Fruit fly (Drosophila melanogaster): ENCODE results near the gene CG15343.

DNA sequence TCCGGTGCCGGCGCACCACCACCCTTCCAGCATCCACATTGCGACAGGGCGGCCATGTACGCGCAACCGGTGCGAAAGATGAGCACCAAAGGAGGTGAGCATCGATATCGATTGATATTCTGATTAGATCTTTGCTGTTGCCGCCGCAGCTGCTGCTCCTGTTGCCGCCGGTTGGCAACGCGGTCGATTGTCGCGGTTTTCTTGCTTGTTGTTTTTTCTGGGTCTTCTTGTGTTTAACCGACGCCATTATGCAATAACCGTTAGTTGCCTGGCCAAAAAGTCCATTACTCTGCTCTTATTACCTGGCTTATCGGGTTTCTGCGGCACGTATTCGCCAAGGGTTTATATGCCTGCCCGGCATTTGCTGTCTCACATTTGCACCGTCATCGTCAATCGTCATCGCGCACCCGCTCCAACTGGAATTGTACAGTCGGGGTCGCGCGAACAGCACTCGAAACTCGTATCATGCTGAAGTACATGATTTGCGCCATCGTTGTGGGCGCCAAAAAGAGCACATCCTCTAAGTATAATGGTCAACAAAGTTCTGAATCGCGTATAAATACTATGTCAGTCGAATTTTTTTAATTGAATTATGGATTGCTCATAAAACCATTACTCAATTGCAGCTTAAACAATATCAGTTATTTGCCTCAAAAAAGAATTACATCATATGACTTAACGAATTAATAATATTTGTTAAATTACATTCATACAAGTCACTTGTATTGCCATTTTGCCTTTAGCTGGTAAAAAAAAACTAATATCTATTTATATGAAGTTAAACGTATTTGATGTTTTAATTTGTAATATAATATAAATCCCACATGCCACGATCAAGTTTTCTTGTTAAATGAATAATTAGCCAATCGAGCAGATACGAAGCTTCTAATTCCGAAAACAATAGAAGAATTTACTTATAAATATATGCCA lies 29.4 kb downstream of the CG15343 start, which contains the start of gene sni:
- TF ChIP-seq CG8478 (optimal IDR thresholded peaks at IDR 0.05) = no peak
- TF ChIP-seq CTCF (optimal IDR thresholded peaks at IDR 0.05) = no peak

All from S2 (cell line).